Worm (Caenorhabditis elegans) whole organism, L1 larva: ENCODE data around the gene C08G9.1.
A peak's percentile ranks its signal among the peaks of the same experiment; 100 is the strongest.

Source experiments
- C16A3.4 ChIP-seq: fragments of 150-350 bp; optimal IDR thresholded peaks from 2 replicates; lab custom pipeline; 2014; ENCODE audit warnings: missing biosample characterization, missing genetic modification characterization
- C34B4.2 ChIP-seq: sonication (generic microtip); optimal IDR thresholded peaks from 2 replicates; lab custom pipeline; 2017; ENCODE audit warnings: mild to moderate bottlenecking, missing genetic modification characterization, missing compliant biosample characterization
- Y116A8C.19 ChIP-seq: sonication (generic microtip); optimal IDR thresholded peaks from 2 replicates; lab custom pipeline; 2016; ENCODE audit warnings: missing compliant biosample characterization, missing genetic modification characterization, borderline replicate concordance
- aly-2 ChIP-seq: fragments of 150-350 bp; optimal IDR thresholded peaks from 2 replicates; lab custom pipeline; 2014; ENCODE audit warnings: missing biosample characterization, missing genetic modification characterization
- blmp-1 ChIP-seq: fragments of 150-350 bp; optimal IDR thresholded peaks from 2 replicates; lab custom pipeline; 2014; ENCODE audit warnings: missing biosample characterization, missing genetic modification characterization
- ceh-63 ChIP-seq: fragments of 200-800 bp; sonication (Bioruptor generic); optimal IDR thresholded peaks from 2 replicates; lab custom pipeline; 2018; ENCODE audit warnings: mild to moderate bottlenecking, missing genetic modification characterization, missing compliant biosample characterization
- ceh-8 ChIP-seq: fragments of 200-800 bp; sonication (Bioruptor generic); optimal IDR thresholded peaks from 2 replicates; lab custom pipeline; 2018; ENCODE audit warnings: mild to moderate bottlenecking, missing genetic modification characterization, moderate library complexity, missing compliant biosample characterization
- ceh-88 ChIP-seq: fragments of 200-800 bp; sonication (Bioruptor generic); IDR thresholded peaks from 2 replicates; pipeline ENCODE4 v1.3.6; 2022; ENCODE audit warnings: missing genetic modification characterization, missing compliant biosample characterization
- dsc-1 ChIP-seq: sonication (generic microtip); optimal IDR thresholded peaks from 2 replicates; lab custom pipeline; 2016; ENCODE audit warnings: mild to moderate bottlenecking, missing genetic modification characterization, missing compliant biosample characterization
- efl-1 ChIP-seq, 4 experiments: fragments of 150-350 bp; optimal IDR thresholded peaks in 3 of 4; peaks in 1 of 4; 1 replicate in 1 of 4; 2 replicates in 3 of 4; lab custom pipeline; 2014; ENCODE audit warnings: missing biosample characterization in 2 of 4, missing genetic modification characterization in 2 of 4, missing genetic modification reagents in 2 of 4
- efl-3 ChIP-seq: fragments of 200-800 bp; sonication (Bioruptor generic); optimal IDR thresholded peaks from 2 replicates; lab custom pipeline; 2018; ENCODE audit warnings: mild to moderate bottlenecking, missing genetic modification characterization, missing compliant biosample characterization
- egl-13 ChIP-seq: sonication (generic microtip); optimal IDR thresholded peaks from 2 replicates; lab custom pipeline; 2016; ENCODE audit warnings: missing genotype, missing genetic modification reagents, missing genetic modification characterization, missing compliant biosample characterization
- elt-2 ChIP-seq: sonication (generic microtip); optimal IDR thresholded peaks from 2 replicates; lab custom pipeline; 2016; ENCODE audit warnings: missing genetic modification characterization, mild to moderate bottlenecking, inconsistent platforms, missing compliant biosample characterization, missing genetic modification reagents
- elt-3 ChIP-seq, 6 experiments: fragments of 150-350 bp in 1 of 6; sonication (generic microtip); optimal IDR thresholded peaks; 2 replicates each; lab custom pipeline; 2017 to 2018; ENCODE audit warnings: missing biosample characterization in 6 of 6, missing genetic modification characterization in 6 of 6, inconsistent platforms in 1 of 6
- ets-5 ChIP-seq: fragments of 200-800 bp; sonication (Bioruptor generic); IDR thresholded peaks from 2 replicates; pipeline ENCODE4 v1.3.6; 2022; ENCODE audit warnings: missing genetic modification characterization, missing compliant biosample characterization
- fkh-8 ChIP-seq: sonication (generic microtip); optimal IDR thresholded peaks from 2 replicates; lab custom pipeline; 2016; ENCODE audit warnings: mild to moderate bottlenecking, missing genetic modification characterization, missing compliant biosample characterization
- fos-1 ChIP-seq: fragments of 150-350 bp; optimal IDR thresholded peaks from 2 replicates; lab custom pipeline; 2014; ENCODE audit warnings: missing biosample characterization, missing genetic modification characterization
- isw-1 ChIP-seq: fragments of 200-800 bp; sonication (Bioruptor generic); IDR thresholded peaks from 2 replicates; pipeline ENCODE4 v1.3.6; 2022; ENCODE audit warnings: missing genetic modification characterization, missing compliant biosample characterization
- lin-14 ChIP-seq: fragments of 200-800 bp; sonication (Bioruptor generic); optimal IDR thresholded peaks from 2 replicates; lab custom pipeline; 2018; ENCODE audit warnings: mild to moderate bottlenecking, missing genetic modification characterization, moderate library complexity, missing compliant biosample characterization
- lin-15B ChIP-seq: fragments of 150-350 bp; sonication (generic microtip); optimal IDR thresholded peaks from 3 replicates; lab custom pipeline; 2014; ENCODE audit warnings: missing biosample characterization, missing genetic modification characterization
- lin-35 ChIP-seq, 2 experiments: fragments of 150-350 bp; optimal IDR thresholded peaks; 2 replicates each; lab custom pipeline; 2014; ENCODE audit warnings: missing biosample characterization in 2 of 2, missing genetic modification characterization in 2 of 2, missing genetic modification reagents in 2 of 2
- lin-39 ChIP-seq: fragments of 150-350 bp; optimal IDR thresholded peaks from 2 replicates; lab custom pipeline; 2014; ENCODE audit warnings: missing biosample characterization, missing genetic modification reagents, missing genetic modification characterization
- lir-3 ChIP-seq: sonication (generic microtip); optimal IDR thresholded peaks from 2 replicates; lab custom pipeline; 2016; ENCODE audit warnings: mild to moderate bottlenecking, missing genetic modification characterization, moderate library complexity, missing compliant biosample characterization; ENCODE audit not compliant: poor library complexity
- lsy-2 ChIP-seq, 2 experiments: fragments of 150-350 bp; optimal IDR thresholded peaks; 2 replicates each; lab custom pipeline; 2014; ENCODE audit warnings: missing biosample characterization in 2 of 2, missing genetic modification characterization in 2 of 2
- mep-1 ChIP-seq: fragments of 150-350 bp; optimal IDR thresholded peaks from 2 replicates; lab custom pipeline; 2014; ENCODE audit warnings: missing biosample characterization, missing genetic modification characterization
- nhr-11 ChIP-seq: fragments of 150-350 bp; optimal IDR thresholded peaks from 2 replicates; lab custom pipeline; 2014; ENCODE audit warnings: missing biosample characterization, missing genetic modification characterization
- nhr-85 ChIP-seq: sonication (generic microtip); peaks from one replicate; lab custom pipeline; 2016; ENCODE audit warnings: missing genetic modification characterization, inconsistent platforms, missing compliant biosample characterization
- nhr-90 ChIP-seq: sonication (generic microtip); optimal IDR thresholded peaks from 2 replicates; lab custom pipeline; 2016; ENCODE audit warnings: mild to moderate bottlenecking, missing genetic modification characterization, missing compliant biosample characterization; ENCODE audit not compliant: poor library complexity
- pag-3 ChIP-seq: sonication (generic microtip); optimal IDR thresholded peaks from 2 replicates; lab custom pipeline; 2017; ENCODE audit warnings: missing genetic modification characterization, mild to moderate bottlenecking, missing compliant biosample characterization, antibody characterized with exemption, borderline replicate concordance; ENCODE audit not compliant: insufficient read depth
- pqm-1 ChIP-seq: sonication (generic microtip); optimal IDR thresholded peaks from 3 replicates; lab custom pipeline; 2017; ENCODE audit warnings: missing biosample characterization, missing genetic modification characterization
- snu-23 ChIP-seq: sonication (generic microtip); optimal IDR thresholded peaks from 2 replicates; lab custom pipeline; 2016; ENCODE audit warnings: missing genetic modification characterization, missing compliant biosample characterization
- sox-4 ChIP-seq: sonication (generic microtip); optimal IDR thresholded peaks from 2 replicates; lab custom pipeline; 2016; ENCODE audit warnings: missing genetic modification characterization, missing compliant biosample characterization
- swsn-7 ChIP-seq: sonication (generic microtip); optimal IDR thresholded peaks from 2 replicates; lab custom pipeline; 2016; ENCODE audit warnings: missing genetic modification characterization, missing compliant biosample characterization
- tbx-2 ChIP-seq: sonication (generic microtip); optimal IDR thresholded peaks from 2 replicates; lab custom pipeline; 2016; ENCODE audit warnings: missing genetic modification characterization, missing compliant biosample characterization
- xbp-1 ChIP-seq: sonication (generic microtip); optimal IDR thresholded peaks from 2 replicates; lab custom pipeline; 2016; ENCODE audit warnings: missing genetic modification characterization, missing compliant biosample characterization

The C08G9.1 gene

ce11 chrIV:7641758-7642157 lies 16.8 kb upstream of the C08G9.1 start, which contains the start of gene nep-16:
TSS of gene nep-16 (minus strand) at chrIV:7641858.
- TF ChIP-seq ceh-8 (GFP tag; lab: Kevin White, UChicago) (no peak), isw-1 (GFP tag; lab: Robert Waterston, UW) (no peak), ceh-63 (no peak), nhr-85 (no peak), egl-13 (no peak)
- TF ChIP-seq, all 84 proteins: peak for 0

ce11 chrIV:7642971-7643370 lies 15.6 kb upstream of the C08G9.1 start, which contains the start of gene nlp-20:
TSS of gene nlp-20 (minus strand) at chrIV:7643071.
- TF ChIP-seq nhr-11 (tag; lab: Kevin White, UChicago), result no peak
- no peak for TF ChIP-seq ceh-88 (GFP tag; lab: Robert Waterston, UW)
- no peak for TF ChIP-seq efl-3 (GFP tag; lab: Kevin White, UChicago)
- no peak for TF ChIP-seq swsn-7
- no peak for TF ChIP-seq efl-1 (optimal IDR thresholded peaks at IDR 0.05; lab: Kevin White, UChicago)
- no peak for TF ChIP-seq efl-1 (GFP tag; optimal IDR thresholded peaks at IDR 0.05 in 1 of 2; lab: Kevin White, UChicago)

ce11 chrIV:7646119-7646518 lies 12.4 kb upstream of the C08G9.1 start, which contains the start of gene hmg-5:
TSS of gene hmg-5 (minus strand) at chrIV:7646219.
- TF ChIP-seq swsn-7 (no peak), tbx-2 (tag; lab: Kevin White, UChicago) (no peak), lin-39 (no peak), ets-5 (GFP tag; lab: Robert Waterston, UW) (no peak), lir-3 (tag; lab: Kevin White, UChicago) (no peak), elt-2 (tag; lab: Kevin White, UChicago) (no peak), nhr-90 (tag; lab: Kevin White, UChicago) (no peak)

- TF ChIP-seq dsc-1 (tag; lab: Kevin White, UChicago) (no peak), snu-23 (GFP tag; lab: Kevin White, UChicago) (no peak), lin-14 (no peak), sox-4 (tag; lab: Kevin White, UChicago) (no peak), pqm-1 (tag; lab: Kevin White, UChicago) (no peak), lir-3 (tag; lab: Kevin White, UChicago) (no peak), nhr-85 (no peak), ets-5 (GFP tag; lab: Robert Waterston, UW) (no peak), fkh-8 (tag; lab: Kevin White, UChicago) (no peak)
Measured at ce11 chrIV:7646861-7647260, 11.7 kb upstream of the C08G9.1 start.

ce11 chrIV:7650433-7650832 lies 8.1 kb upstream of the C08G9.1 start:
- TF ChIP-seq C16A3.4 (no peak), mep-1 (tag; lab: Kevin White, UChicago) (no peak), efl-1 (optimal IDR thresholded peaks at IDR 0.05; lab: Kevin White, UChicago) (no peak), efl-1 (GFP tag; optimal IDR thresholded peaks at IDR 0.05 in 1 of 2; lab: Kevin White, UChicago) (peak in 1 of 2 experiments; percentile 75)

- TF ChIP-seq C34B4.2 (tag; lab: Kevin White, UChicago) (no peak), lin-15B (tag; lab: Kevin White, UChicago) (no peak), nhr-11 (tag; lab: Kevin White, UChicago) (no peak), blmp-1 (tag; lab: Kevin White, UChicago) (peak; percentile 88), fos-1 (tag; lab: Kevin White, UChicago) (no peak), lsy-2 (tag; optimal IDR thresholded peaks at IDR 0.05; lab: Kevin White, UChicago) (peak in 1 of 2 experiments; percentile 30), aly-2 (tag; lab: Kevin White, UChicago) (no peak), lin-14 (no peak), lin-35 (GFP tag; optimal IDR thresholded peaks at IDR 0.05; lab: Kevin White, UChicago) (peak in 1 of 2 experiments; percentile 5), mep-1 (tag; lab: Kevin White, UChicago) (peak; percentile 36), pqm-1 (tag; lab: Kevin White, UChicago) (no peak), ceh-8 (GFP tag; lab: Kevin White, UChicago) (no peak), ceh-63 (no peak), pag-3 (tag; lab: Kevin White, UChicago) (no peak), elt-3 (tag; optimal IDR thresholded peaks at IDR 0.05; lab: Kevin White, UChicago) (peak in 5 of 6 experiments; percentile 6 to 92 (median 57)), xbp-1 (no peak), nhr-85 (peak; percentile 68), Y116A8C.19 (tag; lab: Kevin White, UChicago) (no peak)
Measured at ce11 chrIV:7651120-7651519, 7.4 kb upstream of the C08G9.1 start, which contains the start of gene cima-1. TSS of gene cima-1 (plus strand) at chrIV:7651459.
